Worm (Caenorhabditis elegans): ENCODE data around the gene srh-61.
A peak's percentile ranks its signal among the peaks of the same experiment; 100 is the strongest.
"Not testable (repeated sequence)": the region's sequence is repeated elsewhere in the genome, so short reads cannot be mapped to it uniquely, and the experiment has no call there.

Gene srh-61

DNA sequence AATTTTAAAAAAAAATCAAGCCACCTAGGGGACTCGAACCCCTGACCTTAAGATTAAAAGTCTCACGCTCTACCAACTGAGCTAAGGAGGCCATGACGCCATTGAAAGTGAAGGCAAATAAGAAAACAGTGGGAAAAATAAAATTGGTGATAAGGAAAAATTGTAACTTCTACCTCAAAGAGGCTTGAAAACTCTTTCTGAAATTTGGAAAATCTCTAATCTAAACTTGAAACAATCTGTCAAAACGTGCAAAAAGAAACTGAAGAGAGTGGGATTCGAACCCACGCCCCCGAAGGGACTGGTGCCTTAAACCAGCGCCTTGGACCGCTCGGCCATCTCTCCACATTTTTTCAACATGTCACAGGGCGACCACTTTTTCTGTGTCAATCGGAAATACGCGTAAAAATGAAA, 25.5 kb upstream of the srh-61 start (continued):
- peak; percentile 74 for TF ChIP-seq dve-1 (tag; optimal IDR thresholded peaks at IDR 0.05; ENCODE audit: insufficient read depth)
- TF ChIP-seq daf-19 (GFP tag; conservative IDR thresholded peaks at IDR 0.05) = peak; percentile 84
- TF ChIP-seq nhr-102 (tag; optimal IDR thresholded peaks at IDR 0.05) = peak; percentile 72
- peak; percentile 66; the same call in 1 of the 2 replicates for TF ChIP-seq snpc-1.2 (GFP tag; IDR thresholded peaks at IDR 0.05)
- peak; percentile 47 for TF ChIP-seq zip-2 (tag; optimal IDR thresholded peaks at IDR 0.05)
- TF ChIP-seq Y5F2A.4 (GFP tag; optimal IDR thresholded peaks at IDR 0.05) = peak; percentile 66
- TF ChIP-seq set-16 (GFP tag; IDR thresholded peaks at IDR 0.05) = peak; percentile 15; the same call in 1 of the 2 replicates
- peak in 1 of 2 experiments; percentile 84 for TF ChIP-seq daf-16 (GFP tag; optimal IDR thresholded peaks at IDR 0.05)
- TF ChIP-seq daf-16 (tag; optimal IDR thresholded peaks at IDR 0.05) = peak; percentile 74
- TF ChIP-seq egl-43 (GFP tag; IDR thresholded peaks at IDR 0.05) = peak; percentile 70; the same call in 1 of the 2 replicates
- peak; percentile 77 for TF ChIP-seq T26A8.4 (GFP tag; IDR thresholded peaks at IDR 0.05)
- peak in 1 of 2 experiments; percentile 39 for TF ChIP-seq hif-1 (tag; optimal IDR thresholded peaks at IDR 0.05)
- TF ChIP-seq lin-13 (GFP tag; optimal IDR thresholded peaks at IDR 0.05) = peak; percentile 34
- TF ChIP-seq ZK337.2 (GFP tag; IDR thresholded peaks at IDR 0.05) = 0 out of 2 replicates have a peak, but pooled peaks have one; percentile 52
- TF ChIP-seq arid-1 (GFP tag; conservative IDR thresholded peaks at IDR 0.05) = 0 out of 2 replicates have a peak, but pooled peaks have one; percentile 17
- peak; percentile 73 for TF ChIP-seq ctbp-1 (GFP tag; IDR thresholded peaks at IDR 0.05)
- TF ChIP-seq hmg-1.1 (GFP tag; IDR thresholded peaks at IDR 0.05) = peak; percentile 55
- TF ChIP-seq F10B5.3 (tag; optimal IDR thresholded peaks at IDR 0.05) = peak; percentile 10
- 0 out of 2 replicates have a peak, but pooled peaks have one; percentile 62 for TF ChIP-seq dmd-8 (GFP tag; IDR thresholded peaks at IDR 0.05)
- TF ChIP-seq F26F4.8 (GFP tag; conservative IDR thresholded peaks at IDR 0.05) = 0 out of 2 replicates have a peak, but pooled peaks have one; percentile 8
- TF ChIP-seq Y48G9A.11 (GFP tag; IDR thresholded peaks at IDR 0.05) = peak; percentile 72; the same call in 1 of the 2 replicates

DNA sequence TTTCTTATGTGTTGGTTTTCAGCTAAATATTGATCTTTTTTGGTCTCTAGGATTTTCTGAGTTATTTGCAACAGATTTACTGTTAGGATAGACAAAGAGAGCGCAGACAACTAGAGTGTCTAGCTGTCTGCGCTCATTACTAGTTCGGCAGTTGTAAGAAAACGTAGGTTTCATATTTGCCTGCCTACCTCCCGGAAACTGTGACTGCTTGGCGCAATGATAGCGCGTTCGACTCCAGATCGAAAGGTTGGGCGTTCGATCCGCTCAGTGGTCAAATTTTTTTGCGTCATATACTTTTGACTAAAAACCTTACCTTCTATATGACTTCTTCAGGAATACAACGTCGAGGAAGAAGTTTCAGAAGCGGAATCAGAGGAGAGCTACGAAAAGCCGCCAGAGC, 23.2 kb upstream of the srh-61 start:
- TF ChIP-seq unc-62 (GFP tag; optimal IDR thresholded peaks at IDR 0.05 in 1 of 2) = peak in 1 of 2 experiments; percentile 89
- no peak for TF ChIP-seq unc-62 (tag; optimal IDR thresholded peaks at IDR 0.05)
- TF ChIP-seq lin-29 (GFP tag; IDR thresholded peaks at IDR 0.05) = no peak
- TF ChIP-seq egl-43 (GFP tag; IDR thresholded peaks at IDR 0.05) = peak; percentile 42; the same call in 1 of the 2 replicates

DNA sequence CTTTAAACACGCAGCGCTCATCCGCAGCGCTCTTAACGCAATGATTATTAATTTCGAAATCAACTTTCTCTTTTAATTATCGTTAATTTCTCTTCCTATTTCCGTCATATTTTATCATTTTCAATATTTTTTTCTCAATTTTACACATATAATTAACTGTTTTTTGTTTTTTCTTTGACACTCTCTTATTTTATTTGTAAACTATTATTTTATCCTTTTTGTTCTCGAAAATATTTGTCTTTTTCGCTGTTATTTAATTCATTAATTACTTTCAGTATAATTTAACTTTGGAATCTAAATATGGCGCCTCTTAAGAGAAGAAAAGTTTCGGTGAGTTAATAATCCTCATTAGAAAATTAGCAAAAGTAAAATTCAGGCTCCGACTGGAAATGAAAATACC, 20.0 kb upstream of the srh-61 start, which contains the start of gene F49C5.3:
TSS of gene F49C5.3 (plus strand) at position 301 of the 400 bp plus-strand sequence.
- not testable (repeated sequence) for TF ChIP-seq ZK337.2 (GFP tag; IDR thresholded peaks at IDR 0.05); Y48G9A.11 (GFP tag; IDR thresholded peaks at IDR 0.05); lin-13 (GFP tag; optimal IDR thresholded peaks at IDR 0.05)

DNA sequence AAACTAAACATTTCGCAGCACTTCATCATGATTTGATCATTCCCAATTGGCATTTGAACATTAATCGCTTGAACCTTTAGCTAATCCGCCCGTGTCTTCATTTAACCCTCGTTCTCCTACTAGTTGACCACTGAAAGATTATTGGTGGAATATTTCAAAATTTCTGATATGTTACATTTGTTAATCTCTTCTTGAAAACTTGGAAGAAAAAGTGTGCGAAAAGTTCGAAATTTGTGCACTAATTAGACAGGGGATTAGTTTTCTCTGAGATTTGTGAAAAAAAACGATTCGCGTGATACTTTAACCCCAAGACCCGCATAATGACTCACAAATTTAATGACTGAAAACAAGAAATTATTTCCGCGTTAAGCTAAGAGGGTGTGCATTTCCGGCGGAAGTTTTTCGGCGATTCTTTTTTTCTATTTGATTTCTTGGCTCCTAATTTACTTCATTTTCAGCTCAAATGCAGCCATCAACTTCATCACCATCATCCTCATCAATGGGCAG, 19.1 kb upstream of the srh-61 start, which contains the start of gene nimk-1:
TSS of gene nimk-1 (plus strand) at position 457 of the 507 bp plus-strand sequence.
- TF ChIP-seq daf-19 (GFP tag; conservative IDR thresholded peaks at IDR 0.05) = no peak
- no peak for TF ChIP-seq dmd-9 (GFP tag; IDR thresholded peaks at IDR 0.05)
- no peak for TF ChIP-seq nhr-10 (tag; optimal IDR thresholded peaks at IDR 0.05)
- no peak for TF ChIP-seq Y105C5A.15 (GFP tag; IDR thresholded peaks at IDR 0.05)
- no peak for TF ChIP-seq unc-39 (tag; optimal IDR thresholded peaks at IDR 0.05)
- no peak for TF ChIP-seq gei-8 (GFP tag; optimal IDR thresholded peaks at IDR 0.05)
- TF ChIP-seq ceh-20 (GFP tag; IDR thresholded peaks at IDR 0.05) = no peak
- no peak for TF ChIP-seq lim-7 (GFP tag; IDR thresholded peaks at IDR 0.05)
- TF ChIP-seq F49E8.2 (tag; optimal IDR thresholded peaks at IDR 0.05; ENCODE audit: borderline replicate concordance) = no peak
- TF ChIP-seq T20F7.1 (GFP tag; optimal IDR thresholded peaks at IDR 0.05) = no peak
- no peak for TF ChIP-seq hif-1 (tag; optimal IDR thresholded peaks at IDR 0.05)
- no peak for TF ChIP-seq spr-3 (GFP tag; optimal IDR thresholded peaks at IDR 0.05)
- TF ChIP-seq daf-12 (tag; optimal IDR thresholded peaks at IDR 0.05) = no peak
- TF ChIP-seq ceh-32 (tag; optimal IDR thresholded peaks at IDR 0.05; ENCODE audit: poor library complexity) = no peak
- no peak for TF ChIP-seq mep-1 (tag; optimal IDR thresholded peaks at IDR 0.05)
- TF ChIP-seq F10B5.3 (tag; optimal IDR thresholded peaks at IDR 0.05) = no peak
- TF ChIP-seq F37D6.2 (tag; optimal IDR thresholded peaks at IDR 0.05) = no peak
- TF ChIP-seq tra-1 (GFP tag; IDR thresholded peaks at IDR 0.05) = no peak
- no peak for TF ChIP-seq mdt-29 (GFP tag; IDR thresholded peaks at IDR 0.05)
- TF ChIP-seq ama-1 (optimal IDR thresholded peaks at IDR 0.05) = no peak

All from whole organism, L4 larva.